Worm (Caenorhabditis elegans): ENCODE data around the gene F16B3.2.

The F16B3.2 gene

ce11 chrV:1337701-1338100 is 22.8 kb downstream of the F16B3.2 start:
- TF ChIP-seq mel-28 (tag; optimal IDR thresholded peaks at IDR 0.05; ENCODE audit: borderline replicate concordance) (no peak), ceh-91 (GFP tag; IDR thresholded peaks at IDR 0.05) (no peak), somi-1 (GFP tag; optimal IDR thresholded peaks at IDR 0.05) (no peak), nhr-179 (tag; optimal IDR thresholded peaks at IDR 0.05) (no peak), lsy-27 (tag; optimal IDR thresholded peaks at IDR 0.05; ENCODE audit: borderline replicate concordance, insufficient read depth) (no peak), aptf-3 (GFP tag; IDR thresholded peaks at IDR 0.05) (no peak), chd-7 (tag; optimal IDR thresholded peaks at IDR 0.05) (no peak), tbp1 (GFP tag; optimal IDR thresholded peaks at IDR 0.05) (no peak)

- no peak for TF ChIP-seq nhr-120 (GFP tag; IDR thresholded peaks at IDR 0.05)
- no peak for TF ChIP-seq ztf-26 (tag; optimal IDR thresholded peaks at IDR 0.05)
- no peak for TF ChIP-seq fkh-3 (tag; optimal IDR thresholded peaks at IDR 0.05)
- no peak for TF ChIP-seq hsf-1 (GFP tag; IDR thresholded peaks at IDR 0.05)
- TF ChIP-seq bed-1 (GFP tag; IDR thresholded peaks at IDR 0.05) = no peak
- TF ChIP-seq ccch-3 (GFP tag; optimal IDR thresholded peaks at IDR 0.05) = no peak
- TF ChIP-seq ceh-91 (GFP tag; IDR thresholded peaks at IDR 0.05) = no peak
- no peak for TF ChIP-seq nfya-1 (tag; optimal IDR thresholded peaks at IDR 0.05; ENCODE audit: borderline replicate concordance, insufficient read depth)
- no peak for TF ChIP-seq unc-62 (GFP tag; optimal IDR thresholded peaks at IDR 0.05)
- no peak for TF ChIP-seq nfyb-1 (GFP tag; IDR thresholded peaks at IDR 0.05)
- no peak for TF ChIP-seq madf-6 (GFP tag; IDR thresholded peaks at IDR 0.05)
- no peak for TF ChIP-seq lsy-27 (tag; optimal IDR thresholded peaks at IDR 0.05; ENCODE audit: borderline replicate concordance, insufficient read depth)
- no peak for TF ChIP-seq attf-3 (GFP tag; conservative IDR thresholded peaks at IDR 0.05)
- TF ChIP-seq mes-4 (tag; optimal IDR thresholded peaks at IDR 0.05) = no peak
These were observed 26.5 kb downstream of the F16B3.2 start for ce11 chrV:1341276-1342050.

ce11 chrV:1342712-1343111 is 27.8 kb downstream of the F16B3.2 start:
- no peak for TF ChIP-seq dox-1 (GFP tag; IDR thresholded peaks at IDR 0.05)
- no peak for TF ChIP-seq Y79H2A.3 (GFP tag; conservative IDR thresholded peaks at IDR 0.05)
- TF ChIP-seq atf-7 (tag; optimal IDR thresholded peaks at IDR 0.05) = no peak
- no peak for TF ChIP-seq ekl-4 (GFP tag; IDR thresholded peaks at IDR 0.05)
- TF ChIP-seq sdz-38 (tag; optimal IDR thresholded peaks at IDR 0.05) = no peak
- no peak for TF ChIP-seq ets-4 (GFP tag; optimal IDR thresholded peaks at IDR 0.05)
- no peak for TF ChIP-seq pha-4 (tag; optimal IDR thresholded peaks at IDR 0.05)
- TF ChIP-seq bed-2 (GFP tag; IDR thresholded peaks at IDR 0.05) = no peak

ce11 chrV:1349802-1350201 is 34.9 kb downstream of the F16B3.2 start:
- TF ChIP-seq cebp-2 (GFP tag; IDR thresholded peaks at IDR 0.05) (no peak), ztf-28 (GFP tag; IDR thresholded peaks at IDR 0.05) (no peak), hmg-1.2 (GFP tag; IDR thresholded peaks at IDR 0.05) (no peak), snpc-1.1 (tag; optimal IDR thresholded peaks at IDR 0.05; ENCODE audit: insufficient read depth) (no peak), sea-2 (GFP tag; IDR thresholded peaks at IDR 0.05) (no peak)

All from whole organism, young adult.